Worm (Caenorhabditis elegans) whole organism, L1 larva: ENCODE data around the gene T05A12.3.

ENCODE experiments used
- ces-1 ChIP-seq: fragments of 150-350 bp; optimal IDR thresholded peaks from 2 replicates; lab custom pipeline; 2014; ENCODE audit warnings: missing biosample characterization, missing genetic modification reagents, missing genetic modification characterization
- elt-2 ChIP-seq: sonication (generic microtip); optimal IDR thresholded peaks from 2 replicates; lab custom pipeline; 2016; ENCODE audit warnings: missing genetic modification characterization, mild to moderate bottlenecking, inconsistent platforms, missing compliant biosample characterization, missing genetic modification reagents
- lir-3 ChIP-seq: sonication (generic microtip); optimal IDR thresholded peaks from 2 replicates; lab custom pipeline; 2016; ENCODE audit warnings: mild to moderate bottlenecking, missing genetic modification characterization, moderate library complexity, missing compliant biosample characterization; ENCODE audit not compliant: poor library complexity
- mdl-1 ChIP-seq, 2 experiments: fragments of 150-350 bp; optimal IDR thresholded peaks; 2 replicates each; lab custom pipeline; 2014 to 2017; ENCODE audit warnings: missing biosample characterization in 2 of 2, missing genetic modification characterization in 2 of 2, inconsistent platforms in 1 of 2
- skn-1 ChIP-seq: fragments of 150-350 bp; optimal IDR thresholded peaks from 2 replicates; lab custom pipeline; 2014; ENCODE audit warnings: missing biosample characterization, missing genetic modification characterization
- zip-4 ChIP-seq: fragments of 200-800 bp; sonication (Bioruptor generic); optimal IDR thresholded peaks from 2 replicates; lab custom pipeline; 2018; ENCODE audit warnings: mild to moderate bottlenecking, missing genetic modification characterization, moderate library complexity, missing compliant biosample characterization

- no peak for TF ChIP-seq zip-4 (GFP tag; lab: Kevin White, UChicago)
- TF ChIP-seq lir-3 (tag; lab: Kevin White, UChicago): no peak
- TF ChIP-seq skn-1 (tag; lab: Kevin White, UChicago): no peak
- TF ChIP-seq elt-2 (tag; lab: Kevin White, UChicago): no peak
- no peak for TF ChIP-seq ces-1
- TF ChIP-seq mdl-1 (tag; optimal IDR thresholded peaks at IDR 0.05; lab: Kevin White, UChicago): no peak
Observed at ce11 chrIV:6905947-6906489, 18.6 kb upstream of the T05A12.3 start, which contains the start of the genes T22D1.17 and T22D1.8.
